Worm (Caenorhabditis elegans): Measurements from ENCODE around the gene F14F8.9.

F14F8.9 gene

ce11 chrV:16694538-16694937, 26.2 kb upstream of the F14F8.9 start, which contains the start of gene srz-101:
Gene srz-101, plus strand, starts transcription at chrV:16694838.
- TF ChIP-seq ceh-82 (tag; optimal IDR thresholded peaks at IDR 0.05), result no peak
- TF ChIP-seq pha-4 (tag; optimal IDR thresholded peaks at IDR 0.05), result no peak
- TF ChIP-seq sea-2 (GFP tag; optimal IDR thresholded peaks at IDR 0.05), result no peak
- TF ChIP-seq daf-12 (tag; optimal IDR thresholded peaks at IDR 0.05), result no peak
- no peak for TF ChIP-seq nhr-23 (tag; optimal IDR thresholded peaks at IDR 0.05)
- no peak for TF ChIP-seq pqm-1 (tag; optimal IDR thresholded peaks at IDR 0.05)
- no peak for TF ChIP-seq nhr-43 (tag; optimal IDR thresholded peaks at IDR 0.05; ENCODE audit: poor library complexity, severe bottlenecking)
- no peak for TF ChIP-seq zag-1 (tag; optimal IDR thresholded peaks at IDR 0.05)
- no peak for TF ChIP-seq nhr-237 (tag; optimal IDR thresholded peaks at IDR 0.05)
- TF ChIP-seq nhr-67 (tag; optimal IDR thresholded peaks at IDR 0.05), result no peak
- no peak for TF ChIP-seq skn-1 (tag; optimal IDR thresholded peaks at IDR 0.05)

ce11 chrV:16693732-16694131, 25.4 kb upstream of the F14F8.9 start, which contains the start of gene srw-42:
Gene srw-42, minus strand, starts transcription at chrV:16693832.
- TF ChIP-seq nhr-43 (tag; optimal IDR thresholded peaks at IDR 0.05; ENCODE audit: poor library complexity, severe bottlenecking) (no peak), nhr-237 (tag; optimal IDR thresholded peaks at IDR 0.05) (no peak), ceh-9 (tag; optimal IDR thresholded peaks at IDR 0.05) (no peak), fkh-2 (tag; optimal IDR thresholded peaks at IDR 0.05) (no peak), daf-12 (tag; optimal IDR thresholded peaks at IDR 0.05) (no peak), elt-1 (tag; optimal IDR thresholded peaks at IDR 0.05) (no peak), mml-1 (tag; optimal IDR thresholded peaks at IDR 0.05) (no peak), R02D3.7 (tag; optimal IDR thresholded peaks at IDR 0.05) (no peak), nhr-77 (tag; optimal IDR thresholded peaks at IDR 0.05) (no peak), lin-39 (tag; optimal IDR thresholded peaks at IDR 0.05) (no peak), elt-3 (tag; optimal IDR thresholded peaks at IDR 0.05) (no peak), unc-39 (tag; optimal IDR thresholded peaks at IDR 0.05) (no peak)

ce11 chrV:16692988-16693387, 24.6 kb upstream of the F14F8.9 start:
- TF ChIP-seq nhr-25 (tag; optimal IDR thresholded peaks at IDR 0.05) (no peak), ceh-82 (tag; optimal IDR thresholded peaks at IDR 0.05) (no peak), R02D3.7 (tag; optimal IDR thresholded peaks at IDR 0.05) (no peak), ceh-16 (tag; optimal IDR thresholded peaks at IDR 0.05) (no peak)

- no peak for TF ChIP-seq ceh-9 (tag; optimal IDR thresholded peaks at IDR 0.05)
- TF ChIP-seq fkh-10 (GFP tag; optimal IDR thresholded peaks at IDR 0.05), result no peak
- no peak for TF ChIP-seq egl-27 (tag; optimal IDR thresholded peaks at IDR 0.05)
- no peak for TF ChIP-seq lin-15B (tag; optimal IDR thresholded peaks at IDR 0.05)
- TF ChIP-seq ceh-16 (tag; optimal IDR thresholded peaks at IDR 0.05), result no peak
- TF ChIP-seq unc-62 (GFP tag; optimal IDR thresholded peaks at IDR 0.05), result no peak
- no peak for TF ChIP-seq zag-1 (tag; optimal IDR thresholded peaks at IDR 0.05)
- TF ChIP-seq sea-2 (GFP tag; optimal IDR thresholded peaks at IDR 0.05), result no peak
- no peak for TF ChIP-seq eor-1 (tag; optimal IDR thresholded peaks at IDR 0.05)
- no peak for TF ChIP-seq elt-1 (tag; optimal IDR thresholded peaks at IDR 0.05)
- no peak for TF ChIP-seq ztf-11 (tag; optimal IDR thresholded peaks at IDR 0.05)
- TF ChIP-seq elt-3 (tag; optimal IDR thresholded peaks at IDR 0.05), result no peak
- no peak for TF ChIP-seq mml-1 (tag; optimal IDR thresholded peaks at IDR 0.05)
- TF ChIP-seq nhr-237 (tag; optimal IDR thresholded peaks at IDR 0.05), result no peak
- TF ChIP-seq unc-39 (tag; optimal IDR thresholded peaks at IDR 0.05), result no peak
These were observed 18.9 kb upstream of the F14F8.9 start, which contains the start of gene srz-102 for ce11 chrV:16687227-16687626. Gene srz-102, plus strand, starts transcription at chrV:16687527.

ce11 chrV:16685725-16686124, 17.4 kb upstream of the F14F8.9 start, which contains the start of gene srw-43:
Gene srw-43, plus strand, starts transcription at chrV:16686025.
- TF ChIP-seq eor-1 (tag; optimal IDR thresholded peaks at IDR 0.05), result no peak
- no peak for TF ChIP-seq tbx-2 (tag; optimal IDR thresholded peaks at IDR 0.05)
- TF ChIP-seq snpc-4 (tag; optimal IDR thresholded peaks at IDR 0.05), result no peak
- no peak for TF ChIP-seq sea-2 (GFP tag; optimal IDR thresholded peaks at IDR 0.05)
- no peak for TF ChIP-seq jun-1 (tag; optimal IDR thresholded peaks at IDR 0.05)
- no peak for TF ChIP-seq unc-39 (tag; optimal IDR thresholded peaks at IDR 0.05)
- TF ChIP-seq ceh-82 (tag; optimal IDR thresholded peaks at IDR 0.05), result no peak
- no peak for TF ChIP-seq elt-1 (tag; optimal IDR thresholded peaks at IDR 0.05)
- TF ChIP-seq nhr-28 (tag; optimal IDR thresholded peaks at IDR 0.05), result no peak
- no peak for TF ChIP-seq fos-1 (tag; optimal IDR thresholded peaks at IDR 0.05)
- TF ChIP-seq lin-15B (tag; optimal IDR thresholded peaks at IDR 0.05), result no peak
- TF ChIP-seq egl-27 (tag; optimal IDR thresholded peaks at IDR 0.05), result no peak
- no peak for TF ChIP-seq ceh-16 (tag; optimal IDR thresholded peaks at IDR 0.05)
- no peak for TF ChIP-seq nhr-23 (tag; optimal IDR thresholded peaks at IDR 0.05)
- TF ChIP-seq pha-4 (tag; optimal IDR thresholded peaks at IDR 0.05), result no peak
- TF ChIP-seq aly-2 (tag; optimal IDR thresholded peaks at IDR 0.05), result no peak
- TF ChIP-seq ceh-9 (tag; optimal IDR thresholded peaks at IDR 0.05), result no peak
- TF ChIP-seq ztf-11 (tag; optimal IDR thresholded peaks at IDR 0.05), result no peak
- no peak for TF ChIP-seq nhr-77 (tag; optimal IDR thresholded peaks at IDR 0.05)

Measured in whole organism, L3 larva.